Worm (Caenorhabditis elegans) whole organism, young adult: ENCODE results near the gene clec-231.
A peak's percentile ranks its signal among the peaks of the same experiment; 100 is the strongest.

ENCODE experiments used
- B0336.3 ChIP-seq: fragments of 200-800 bp; sonication (Bioruptor generic); IDR thresholded peaks from 2 replicates; pipeline ENCODE4 v1.3.6; 2022; ENCODE audit warnings: missing genetic modification characterization, missing compliant biosample characterization
- C17E4.6 ChIP-seq: fragments of 200-800 bp; sonication (Bioruptor generic); IDR thresholded peaks from 2 replicates; pipeline ENCODE4 v1.3.6; 2022; ENCODE audit warnings: missing genetic modification reagents, missing genetic modification characterization, missing compliant biosample characterization
- D2030.7 ChIP-seq: fragments of 200-800 bp; sonication (Bioruptor generic); IDR thresholded peaks from 2 replicates; pipeline ENCODE4 v1.3.6; 2022; ENCODE audit warnings: missing genetic modification reagents, missing genetic modification characterization, missing compliant biosample characterization
- F37B4.10 ChIP-seq: fragments of 200-800 bp; sonication (Bioruptor generic); IDR thresholded peaks from 2 replicates; pipeline ENCODE4 v1.3.6; 2022; ENCODE audit warnings: missing genetic modification characterization, missing compliant biosample characterization
- Y53F4B.3 ChIP-seq: fragments of 200-800 bp; sonication (Bioruptor generic); IDR thresholded peaks from 2 replicates; pipeline ENCODE4 v1.3.6; 2022; ENCODE audit warnings: missing genetic modification reagents, missing genetic modification characterization, missing compliant biosample characterization
- Y53G8AR.9 ChIP-seq: fragments of 200-800 bp; sonication (Bioruptor generic); conservative IDR thresholded peaks from 2 replicates; pipeline ENCODE4 v1.3.6; 2022; ENCODE audit warnings: missing genetic modification reagents, missing genetic modification characterization, missing compliant biosample characterization
- Y67H2A.10 ChIP-seq: fragments of 200-800 bp; sonication (Bioruptor generic); conservative IDR thresholded peaks from 2 replicates; pipeline ENCODE4 v1.3.6; 2022; ENCODE audit warnings: missing genetic modification reagents, missing genetic modification characterization, missing compliant biosample characterization
- Y79H2A.3 ChIP-seq: fragments of 200-800 bp; sonication (Bioruptor generic); conservative IDR thresholded peaks from 2 replicates; pipeline ENCODE4 v1.3.6; 2022; ENCODE audit warnings: missing genetic modification reagents, missing genetic modification characterization, missing compliant biosample characterization
- akir-1 ChIP-seq: fragments of 200-800 bp; sonication (Bioruptor generic); optimal IDR thresholded peaks from 2 replicates; lab custom pipeline; 2018; ENCODE audit warnings: mild to moderate bottlenecking, missing genetic modification characterization, moderate library complexity, missing compliant biosample characterization
- aptf-3 ChIP-seq: fragments of 200-800 bp; sonication (Bioruptor generic); IDR thresholded peaks from 2 replicates; pipeline ENCODE4 v1.3.6; 2022; ENCODE audit warnings: missing genetic modification characterization, missing compliant biosample characterization
- atf-7 ChIP-seq: sonication (generic microtip); optimal IDR thresholded peaks from 2 replicates; lab custom pipeline; 2017; ENCODE audit warnings: mild to moderate bottlenecking, missing genetic modification characterization, missing compliant biosample characterization
- attf-3 ChIP-seq: fragments of 200-800 bp; sonication (Bioruptor generic); conservative IDR thresholded peaks from 2 replicates; pipeline ENCODE4 v1.3.6; 2022; ENCODE audit warnings: missing genetic modification reagents, missing genetic modification characterization, missing compliant biosample characterization
- bed-2 ChIP-seq: fragments of 200-800 bp; sonication (Bioruptor generic); IDR thresholded peaks from 2 replicates; pipeline ENCODE4 v1.3.6; 2022; ENCODE audit warnings: missing genetic modification reagents, missing genetic modification characterization, missing compliant biosample characterization
- ccch-3 ChIP-seq: fragments of 200-800 bp; sonication (Bioruptor generic); optimal IDR thresholded peaks from 2 replicates; lab custom pipeline; 2018; ENCODE audit warnings: mild to moderate bottlenecking, missing genetic modification characterization, missing compliant biosample characterization
- cebp-2 ChIP-seq: fragments of 200-800 bp; sonication (Bioruptor generic); IDR thresholded peaks from 2 replicates; pipeline ENCODE4 v1.3.6; 2022; ENCODE audit warnings: missing genetic modification characterization, missing compliant biosample characterization
- ceh-100 ChIP-seq: fragments of 200-800 bp; sonication (Bioruptor generic); IDR thresholded peaks from 2 replicates; pipeline ENCODE4 v1.3.6; 2022; ENCODE audit warnings: missing genetic modification reagents, missing genetic modification characterization, missing compliant biosample characterization
- ceh-91 ChIP-seq: fragments of 200-800 bp; sonication (Bioruptor generic); IDR thresholded peaks from 2 replicates; pipeline ENCODE4 v1.3.6; 2022; ENCODE audit warnings: missing genetic modification reagents, missing genetic modification characterization, missing compliant biosample characterization
- dox-1 ChIP-seq: fragments of 200-800 bp; sonication (Bioruptor generic); IDR thresholded peaks from 2 replicates; pipeline ENCODE4 v1.3.6; 2022; ENCODE audit warnings: missing genetic modification reagents, missing genetic modification characterization, missing compliant biosample characterization
- egrh-3 ChIP-seq: fragments of 200-800 bp; sonication (Bioruptor generic); IDR thresholded peaks from 2 replicates; pipeline ENCODE4 v1.3.6; 2022; ENCODE audit warnings: missing genetic modification reagents, missing genetic modification characterization, missing compliant biosample characterization
- ets-4 ChIP-seq: fragments of 200-800 bp; sonication (Bioruptor generic); optimal IDR thresholded peaks from 2 replicates; lab custom pipeline; 2018; ENCODE audit warnings: mild to moderate bottlenecking, missing genetic modification characterization, missing compliant biosample characterization
- hmg-20 ChIP-seq: fragments of 200-800 bp; sonication (Bioruptor generic); IDR thresholded peaks from 2 replicates; pipeline ENCODE4 v1.3.6; 2022; ENCODE audit warnings: missing genetic modification reagents, missing genetic modification characterization, missing compliant biosample characterization
- lin-26 ChIP-seq: fragments of 200-800 bp; sonication (Bioruptor generic); IDR thresholded peaks from 2 replicates; pipeline ENCODE4 v1.3.6; 2022; ENCODE audit warnings: missing genetic modification reagents, missing genetic modification characterization, missing compliant biosample characterization
- lin-40 ChIP-seq: sonication (generic microtip); optimal IDR thresholded peaks from 2 replicates; lab custom pipeline; 2016; ENCODE audit warnings: missing genetic modification characterization, mild to moderate bottlenecking, missing compliant biosample characterization, missing genotype, missing genetic modification reagents
- madf-3 ChIP-seq: fragments of 200-800 bp; sonication (Bioruptor generic); IDR thresholded peaks from 2 replicates; pipeline ENCODE4 v1.3.6; 2022; ENCODE audit warnings: missing genetic modification reagents, missing genetic modification characterization, missing compliant biosample characterization
- madf-6 ChIP-seq: fragments of 200-800 bp; sonication (Bioruptor generic); IDR thresholded peaks from 2 replicates; pipeline ENCODE4 v1.3.6; 2022; ENCODE audit warnings: missing genetic modification reagents, missing genetic modification characterization, missing compliant biosample characterization
- mes-4 ChIP-seq: sonication (generic microtip); optimal IDR thresholded peaks from 2 replicates; lab custom pipeline; 2016; ENCODE audit warnings: missing genotype, missing genetic modification characterization, missing compliant biosample characterization
- nhr-80 ChIP-seq: sonication (generic microtip); optimal IDR thresholded peaks from 2 replicates; lab custom pipeline; 2016; ENCODE audit warnings: missing genetic modification characterization, missing compliant biosample characterization
- pbrm-1 ChIP-seq: fragments of 200-800 bp; sonication (Bioruptor generic); IDR thresholded peaks from 2 replicates; pipeline ENCODE4 v1.3.6; 2022; ENCODE audit warnings: missing genetic modification reagents, missing genetic modification characterization, missing compliant biosample characterization
- pha-4 ChIP-seq: fragments of 150-350 bp; sonication (generic microtip); optimal IDR thresholded peaks from 2 replicates; lab custom pipeline; 2014; ENCODE audit warnings: missing biosample characterization, missing genetic modification reagents, missing genetic modification characterization
- tbp1 ChIP-seq: fragments of 200-800 bp; sonication (Bioruptor generic); optimal IDR thresholded peaks from 2 replicates; lab custom pipeline; 2018; ENCODE audit warnings: mild to moderate bottlenecking, missing genetic modification characterization, missing compliant biosample characterization
- unc-62 ChIP-seq: fragments of 150-350 bp; optimal IDR thresholded peaks from 2 replicates; lab custom pipeline; 2014; ENCODE audit warnings: missing biosample characterization, missing genetic modification reagents, missing genetic modification characterization
- ztf-25 ChIP-seq: fragments of 200-800 bp; sonication (Bioruptor generic); IDR thresholded peaks from 2 replicates; pipeline ENCODE4 v1.3.6; 2022; ENCODE audit warnings: missing genetic modification reagents, missing genetic modification characterization, missing compliant biosample characterization

The clec-231 gene

ce11 chrV:15320756-15321332 lies 29.7 kb downstream of the clec-231 start (continued):
- TF ChIP-seq bed-2 (GFP tag; lab: Robert Waterston, UW): 0 out of 2 replicates have a peak, but pooled peaks have one; percentile 17
- peak; percentile 9 for TF ChIP-seq tbp1 (GFP tag; lab: Kevin White, UChicago)
- 0 out of 2 replicates have a peak, but pooled peaks have one; percentile 22 for TF ChIP-seq cebp-2 (GFP tag; lab: Robert Waterston, UW)
- TF ChIP-seq Y53G8AR.9 (GFP tag; lab: Robert Waterston, UW): peak; percentile 76; the same call in 1 of the 2 replicates
- TF ChIP-seq dox-1 (GFP tag; lab: Robert Waterston, UW): peak; percentile 99
- peak; percentile 93 for TF ChIP-seq madf-3 (GFP tag; lab: Robert Waterston, UW)
- peak; percentile 83; the same call in 1 of the 2 replicates for TF ChIP-seq lin-26
- peak; percentile 83 for TF ChIP-seq madf-6
- 0 out of 2 replicates have a peak, but pooled peaks have one; percentile 47 for TF ChIP-seq Y67H2A.10 (GFP tag; lab: Robert Waterston, UW)
- peak; percentile 85; the same call in 1 of the 2 replicates for TF ChIP-seq D2030.7 (GFP tag; lab: Robert Waterston, UW)
- TF ChIP-seq egrh-3 (GFP tag; lab: Robert Waterston, UW): peak; percentile 96
- peak; percentile 88 for TF ChIP-seq aptf-3 (GFP tag; lab: Robert Waterston, UW)
- 0 out of 2 replicates have a peak, but pooled peaks have one; percentile 32 for TF ChIP-seq ceh-91 (GFP tag; lab: Robert Waterston, UW)
- peak; percentile 69 for TF ChIP-seq Y53F4B.3 (GFP tag; lab: Robert Waterston, UW)
- peak; percentile 88 for TF ChIP-seq Y79H2A.3 (GFP tag; lab: Robert Waterston, UW)

- TF ChIP-seq atf-7 (tag; lab: Kevin White, UChicago) (peak; percentile 18), ets-4 (peak; percentile 36), ccch-3 (GFP tag; lab: Kevin White, UChicago) (no peak), egrh-3 (GFP tag; lab: Robert Waterston, UW) (no peak), nhr-80 (tag; lab: Kevin White, UChicago) (peak; percentile 93), hmg-20 (GFP tag; lab: Robert Waterston, UW) (no peak), pha-4 (peak; percentile 89), lin-40 (tag; lab: Kevin White, UChicago) (no peak), unc-62 (no peak)
- TF ChIP-seq, all 124 proteins: peak for 4
Measured at ce11 chrV:15318638-15319037, 31.9 kb downstream of the clec-231 start, which contains the start of gene nhr-291. TSS of gene nhr-291 (plus strand) at chrV:15318961.

- TF ChIP-seq F37B4.10 (GFP tag; lab: Robert Waterston, UW) (no peak), C17E4.6 (no peak), akir-1 (no peak), attf-3 (GFP tag; lab: Robert Waterston, UW) (no peak), madf-6 (no peak), B0336.3 (GFP tag; lab: Robert Waterston, UW) (no peak), ztf-25 (GFP tag; lab: Robert Waterston, UW) (no peak)
Measured at ce11 chrV:15315827-15316527, 34.5 kb downstream of the clec-231 start, which contains the start of the genes srt-22 and nhr-246. TSS of gene srt-22 (minus strand) at chrV:15315927. TSS of gene nhr-246 (plus strand) at chrV:15316477.

- TF ChIP-seq pbrm-1 (no peak), mes-4 (no peak), ceh-100 (GFP tag; lab: Robert Waterston, UW) (no peak), lin-26 (no peak), nhr-80 (tag; lab: Kevin White, UChicago) (no peak)
Measured at ce11 chrV:15313529-15313928, 37.0 kb downstream of the clec-231 start.
